Fruit fly (Drosophila melanogaster) whole organism, embryonic: ENCODE results near the gene TwdlV.

ENCODE experiments used
- B-H1 ChIP-seq: fragments of 200-800 bp; sonication (Bioruptor generic); IDR thresholded peaks from 3 replicates; pipeline ENCODE4 v1.3.6; 2022; ENCODE audit warnings: missing biosample characterization, missing genetic modification characterization
- CG10543 ChIP-seq: fragments of 200-800 bp; sonication (Bioruptor generic); optimal IDR thresholded peaks from 3 replicates; lab custom pipeline; 2017; ENCODE audit warnings: missing biosample characterization, mild to moderate bottlenecking, missing genetic modification characterization, moderate library complexity
- CG10959 ChIP-seq: fragments of 200-800 bp; sonication (Bioruptor generic); IDR thresholded peaks from 2 replicates; pipeline ENCODE4 v1.3.6; 2022; ENCODE audit warnings: missing biosample characterization, missing genetic modification characterization
- CG11093 ChIP-seq: fragments of 200-800 bp; sonication (Bioruptor generic); IDR thresholded peaks from 3 replicates; pipeline ENCODE4 v1.3.6; 2022; ENCODE audit warnings: missing biosample characterization, missing genetic modification characterization
- CG11456 ChIP-seq: fragments of 200-800 bp; sonication (Bioruptor generic); IDR thresholded peaks from 3 replicates; pipeline ENCODE4 v1.3.6; 2022; ENCODE audit warnings: missing biosample characterization, missing genetic modification characterization
- CG12744 ChIP-seq: fragments of 200-800 bp; sonication (Bioruptor generic); optimal IDR thresholded peaks from 2 replicates; lab custom pipeline; 2016; ENCODE audit warnings: missing biosample characterization, missing genetic modification characterization
- CG13624 ChIP-seq: fragments of 200-800 bp; sonication (Bioruptor generic); optimal IDR thresholded peaks from 2 replicates; lab custom pipeline; 2016; ENCODE audit warnings: missing biosample characterization, missing genetic modification characterization
- CG17802 ChIP-seq: fragments of 200-800 bp; sonication (Bioruptor generic); optimal IDR thresholded peaks from 2 replicates; lab custom pipeline; 2018; ENCODE audit warnings: missing biosample characterization, mild to moderate bottlenecking, missing genetic modification characterization, moderate library complexity
- CG2199 ChIP-seq: fragments of 200-800 bp; sonication (Bioruptor generic); IDR thresholded peaks from 3 replicates; pipeline ENCODE4 v1.3.6; 2022; ENCODE audit warnings: missing biosample characterization, missing genetic modification characterization
- CG33213 ChIP-seq: fragments of 200-800 bp; sonication (Bioruptor generic); optimal IDR thresholded peaks from 3 replicates; lab custom pipeline; 2016; ENCODE audit warnings: missing biosample characterization, missing genetic modification characterization
- CG34376 ChIP-seq: fragments of 200-800 bp; sonication (Bioruptor generic); optimal IDR thresholded peaks from 2 replicates; lab custom pipeline; 2018; ENCODE audit warnings: missing biosample characterization, mild to moderate bottlenecking, missing genetic modification characterization
- CG6689 ChIP-seq: fragments of 200-800 bp; sonication (Bioruptor generic); IDR thresholded peaks from 2 replicates; pipeline ENCODE4 v1.3.6; 2022; ENCODE audit warnings: missing biosample characterization, missing genetic modification characterization
- CG7271 ChIP-seq: fragments of 200-800 bp; sonication (Bioruptor generic); optimal IDR thresholded peaks from 2 replicates; lab custom pipeline; 2018; ENCODE audit warnings: missing biosample characterization, mild to moderate bottlenecking, missing genetic modification characterization, moderate library complexity
- CG7372 ChIP-seq: fragments of 200-800 bp; sonication (Bioruptor generic); IDR thresholded peaks from 2 replicates; pipeline ENCODE4 v1.3.6; 2022; ENCODE audit warnings: missing biosample characterization, missing genetic modification characterization
- CG8290 ChIP-seq, 3 experiments: fragments of 200-800 bp; sonication (Bioruptor generic); optimal IDR thresholded peaks; 2 replicates each; lab custom pipeline; 2016 to 2019; ENCODE audit warnings: missing biosample characterization in 3 of 3, missing genetic modification characterization in 3 of 3, mild to moderate bottlenecking in 2 of 3, moderate library complexity in 1 of 3
- CG8924 ChIP-seq: fragments of 200-800 bp; optimal IDR thresholded peaks from 3 replicates; lab custom pipeline; 2019; ENCODE audit warnings: missing biosample characterization, mild to moderate bottlenecking, missing genetic modification characterization, moderate library complexity
- CG9215 ChIP-seq: fragments of 200-800 bp; sonication (Bioruptor generic); IDR thresholded peaks from 2 replicates; pipeline ENCODE4 v1.3.6; 2022; ENCODE audit warnings: missing biosample characterization, missing genetic modification characterization
- CG9932 ChIP-seq: fragments of 200-800 bp; sonication (Bioruptor generic); IDR thresholded peaks from 2 replicates; pipeline ENCODE4 v1.3.6; 2022; ENCODE audit warnings: missing biosample characterization, missing genetic modification characterization
- CoRest ChIP-seq: fragments of 200-800 bp; sonication (Bioruptor generic); optimal IDR thresholded peaks from 3 replicates; lab custom pipeline; 2018; ENCODE audit warnings: missing biosample characterization, mild to moderate bottlenecking, missing genetic modification characterization, moderate library complexity
- Deaf1 ChIP-seq: fragments of 200-800 bp; optimal IDR thresholded peaks from 3 replicates; lab custom pipeline; 2019; ENCODE audit warnings: missing biosample characterization, mild to moderate bottlenecking, missing genetic modification characterization, moderate library complexity
- Dip3 ChIP-seq: fragments of 200-800 bp; sonication (Bioruptor generic); optimal IDR thresholded peaks from 3 replicates; lab custom pipeline; 2016; ENCODE audit warnings: missing biosample characterization, missing genetic modification characterization
- ERR ChIP-seq: fragments of 200-800 bp; sonication (Bioruptor generic); optimal IDR thresholded peaks from 2 replicates; lab custom pipeline; 2016; ENCODE audit warnings: missing biosample characterization, missing genetic modification characterization
- Fer1 ChIP-seq: fragments of 200-800 bp; sonication (Bioruptor generic); optimal IDR thresholded peaks from 2 replicates; lab custom pipeline; 2017; ENCODE audit warnings: missing biosample characterization, mild to moderate bottlenecking, missing genetic modification characterization
- Nf-YA ChIP-seq: fragments of 200-800 bp; sonication (Bioruptor generic); IDR thresholded peaks from 2 replicates; pipeline ENCODE4 v1.3.6; 2022; ENCODE audit warnings: missing biosample characterization, missing genetic modification characterization
- Pdp1 ChIP-seq, 2 experiments: fragments of 200-800 bp; sonication (Bioruptor generic); optimal IDR thresholded peaks; 3 replicates each; lab custom pipeline; 2016; ENCODE audit warnings: missing biosample characterization in 2 of 2, missing genetic modification characterization in 2 of 2, mild to moderate bottlenecking in 1 of 2, moderate library complexity in 1 of 2
- Side ChIP-seq: fragments of 200-800 bp; sonication (Bioruptor generic); optimal IDR thresholded peaks from 2 replicates; lab custom pipeline; 2016; ENCODE audit warnings: missing biosample characterization, missing genetic modification characterization
- Stat92E ChIP-seq, 3 experiments: fragments of >200 bp in 2 of 3; fragments of 200-800 bp in 1 of 3; sonication (Bioruptor generic) in 1 of 3; optimal IDR thresholded peaks; 2 replicates each; lab custom pipeline; 2017 to 2019; ENCODE audit warnings: missing biosample characterization in 3 of 3, missing genetic modification characterization in 3 of 3, mild to moderate bottlenecking in 1 of 3, moderate library complexity in 1 of 3
- ac ChIP-seq: fragments of 200-800 bp; sonication (Bioruptor generic); optimal IDR thresholded peaks from 3 replicates; lab custom pipeline; 2017; ENCODE audit warnings: missing biosample characterization, mild to moderate bottlenecking, missing genetic modification characterization
- aop ChIP-seq: fragments of 200-800 bp; sonication (Bioruptor generic); IDR thresholded peaks from 2 replicates; pipeline ENCODE4 v1.3.6; 2022; ENCODE audit warnings: missing biosample characterization, missing genetic modification characterization
- bbx ChIP-seq: fragments of 200-800 bp; sonication (Bioruptor generic); IDR thresholded peaks from 2 replicates; pipeline ENCODE4 v1.3.6; 2022; ENCODE audit warnings: missing biosample characterization, missing genetic modification characterization; ENCODE audit not compliant: partially characterized antibody
- ewg ChIP-seq: fragments of 200-800 bp; sonication (Bioruptor generic); optimal IDR thresholded peaks from 3 replicates; lab custom pipeline; 2017; ENCODE audit warnings: mild to moderate bottlenecking, missing biosample characterization, missing genetic modification reagents, missing genetic modification characterization
- gce ChIP-seq: fragments of 200-800 bp; sonication (Bioruptor generic); IDR thresholded peaks from 3 replicates; pipeline ENCODE4 v1.3.6; 2022; ENCODE audit warnings: missing biosample characterization, missing genetic modification characterization
- ham ChIP-seq: fragments of 200-800 bp; sonication (Bioruptor generic); IDR thresholded peaks from 2 replicates; pipeline ENCODE4 v1.3.6; 2022; ENCODE audit warnings: missing biosample characterization, missing genetic modification characterization
- inv ChIP-seq: fragments of 200-800 bp; sonication (Bioruptor generic); IDR thresholded peaks from 2 replicates; pipeline ENCODE4 v1.3.6; 2022; ENCODE audit warnings: missing biosample characterization, missing genetic modification characterization; ENCODE audit not compliant: partially characterized antibody
- lmd ChIP-seq: fragments of 200-800 bp; sonication (Bioruptor generic); IDR thresholded peaks from 2 replicates; pipeline ENCODE4 v1.3.6; 2022; ENCODE audit warnings: missing biosample characterization, missing genetic modification characterization
- onecut ChIP-seq: fragments of 200-800 bp; sonication (Bioruptor generic); IDR thresholded peaks from 2 replicates; pipeline ENCODE4 v1.3.6; 2022; ENCODE audit warnings: missing biosample characterization, missing genetic modification characterization
- pfk ChIP-seq: fragments of 200-800 bp; sonication (Bioruptor generic); optimal IDR thresholded peaks from 2 replicates; lab custom pipeline; 2018; ENCODE audit warnings: missing biosample characterization, mild to moderate bottlenecking, missing genetic modification characterization, moderate library complexity
- pzg ChIP-seq: fragments of 200-800 bp; sonication (Bioruptor generic); optimal IDR thresholded peaks from 3 replicates; lab custom pipeline; 2018; ENCODE audit warnings: missing biosample characterization, mild to moderate bottlenecking, missing genetic modification characterization, moderate library complexity
- sd ChIP-seq: fragments of 200-800 bp; sonication (Bioruptor generic); optimal IDR thresholded peaks from 3 replicates; lab custom pipeline; 2018; ENCODE audit warnings: missing biosample characterization, mild to moderate bottlenecking, missing genetic modification characterization, moderate library complexity
- sens ChIP-seq: fragments of 200-800 bp; sonication (Bioruptor generic); peaks from one replicate; lab custom pipeline; 2016; ENCODE audit warnings: missing biosample characterization, missing genetic modification characterization
- slp2 ChIP-seq: fragments of 200-800 bp; sonication (Bioruptor generic); optimal IDR thresholded peaks from 2 replicates; lab custom pipeline; 2016; ENCODE audit warnings: missing biosample characterization, missing genetic modification characterization
- sob ChIP-seq: fragments of 200-800 bp; sonication (Bioruptor generic); IDR thresholded peaks from 2 replicates; pipeline ENCODE4 v1.3.6; 2022; ENCODE audit warnings: missing biosample characterization, missing genetic modification characterization
- sqz ChIP-seq: fragments of 200-800 bp; sonication (Bioruptor generic); optimal IDR thresholded peaks from 3 replicates; lab custom pipeline; 2018; ENCODE audit warnings: missing biosample characterization, mild to moderate bottlenecking, missing genetic modification characterization
- tll ChIP-seq, 2 experiments: fragments of 200-800 bp in 1 of 2; fragments of >200 bp in 1 of 2; sonication (Bioruptor generic) in 1 of 2; optimal IDR thresholded peaks; 2 replicates each; lab custom pipeline; 2017 to 2019; ENCODE audit warnings: missing biosample characterization in 2 of 2, missing genetic modification characterization in 2 of 2, mild to moderate bottlenecking in 1 of 2, moderate library complexity in 1 of 2
- tna ChIP-seq: fragments of 200-800 bp; sonication (Bioruptor generic); IDR thresholded peaks from 2 replicates; pipeline ENCODE4 v1.3.6; 2022; ENCODE audit warnings: missing biosample characterization, missing genetic modification characterization; ENCODE audit not compliant: partially characterized antibody
- tup ChIP-seq: fragments of 200-800 bp; sonication (Bioruptor generic); optimal IDR thresholded peaks from 2 replicates; lab custom pipeline; 2016; ENCODE audit warnings: missing biosample characterization, mild to moderate bottlenecking, missing genetic modification characterization, moderate library complexity
- z ChIP-seq: fragments of 200-800 bp; sonication (Bioruptor generic); IDR thresholded peaks from 3 replicates; pipeline ENCODE4 v1.3.6; 2022; ENCODE audit warnings: missing biosample characterization, missing genetic modification characterization
- zen2 ChIP-seq: fragments of 200-800 bp; sonication (Bioruptor generic); IDR thresholded peaks from 3 replicates; pipeline ENCODE4 v1.3.6; 2022; ENCODE audit warnings: missing biosample characterization, missing genetic modification characterization; ENCODE audit not compliant: partially characterized antibody

Gene TwdlV

DNA sequence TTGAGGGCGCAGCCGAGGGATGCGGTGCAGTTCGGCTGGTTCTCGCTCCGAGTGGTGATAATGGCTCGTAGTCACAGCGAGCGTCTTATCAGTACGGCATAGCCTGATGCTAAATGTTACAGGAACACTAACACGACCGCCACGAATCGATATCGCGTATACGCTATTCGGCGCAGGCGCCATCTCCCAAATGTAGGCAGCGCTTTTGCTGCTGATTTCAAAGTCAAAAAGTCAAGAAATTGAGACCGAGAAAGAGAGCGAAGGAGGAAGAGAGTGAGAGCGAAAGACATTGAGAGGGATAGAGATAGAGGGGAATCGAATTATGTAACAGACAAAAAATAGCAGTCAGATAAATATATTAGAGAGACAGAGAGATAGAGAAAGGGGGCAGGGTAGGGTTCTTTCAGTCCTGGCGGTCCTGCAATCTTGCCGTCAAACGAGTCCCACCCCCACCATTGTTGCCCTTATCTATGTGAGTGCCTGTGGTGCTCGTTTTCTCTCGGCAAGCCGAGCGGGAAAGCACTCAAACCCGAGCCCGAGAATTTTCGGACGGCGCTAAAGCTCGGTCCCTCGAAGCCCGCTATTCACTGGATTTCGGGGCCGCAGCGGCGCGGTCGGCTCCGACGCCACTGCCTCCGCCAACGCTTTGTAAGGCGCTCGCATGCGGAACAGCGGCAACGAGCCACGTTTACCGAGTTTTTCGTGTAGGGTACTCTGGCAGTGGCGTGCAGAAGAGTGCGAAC, 26.8 kb downstream of the TwdlV start:
- TF ChIP-seq sd: no peak
- peak; percentile 7 for TF ChIP-seq pzg
- TF ChIP-seq inv (GFP tag; lab: Robert Waterston, UW): no peak
- peak; percentile 18 for TF ChIP-seq CG12744 (GFP tag; lab: Kevin White, UChicago)
- TF ChIP-seq Stat92E (GFP tag; optimal IDR thresholded peaks at IDR 0.05; lab: Kevin White, UChicago): no peak
- TF ChIP-seq Dip3 (GFP tag; lab: Kevin White, UChicago): no peak
- TF ChIP-seq sob: no peak
- no peak for TF ChIP-seq CG11093 (GFP tag; lab: Robert Waterston, UW)
- 0 out of 3 replicates have a peak, but pooled peaks have one; percentile 31 for TF ChIP-seq zen2 (GFP tag; lab: Robert Waterston, UW)
- TF ChIP-seq CG10959 (GFP tag; lab: Robert Waterston, UW): no peak
- no peak for TF ChIP-seq CG7271 (tag; lab: Kevin White, UChicago)
- no peak for TF ChIP-seq CG17802 (tag; lab: Kevin White, UChicago)
- TF ChIP-seq tll (GFP tag; optimal IDR thresholded peaks at IDR 0.05; lab: Kevin White, UChicago): peak in 1 of 2 experiments; percentile 79
- peak; percentile 4 for TF ChIP-seq CG34376 (GFP tag; lab: Kevin White, UChicago)
- TF ChIP-seq Side (GFP tag; lab: Kevin White, UChicago): no peak
- peak; percentile 10 for TF ChIP-seq Fer1
- TF ChIP-seq tna (GFP tag; lab: Robert Waterston, UW): peak; percentile 8; the same call in 1 of the 2 replicates
- peak; percentile 9 for TF ChIP-seq CG10543
- TF ChIP-seq tup: no peak
- TF ChIP-seq CG33213 (GFP tag; lab: Kevin White, UChicago): no peak
- no peak for TF ChIP-seq aop (GFP tag; lab: Robert Waterston, UW)
- TF ChIP-seq sqz (GFP tag; lab: Kevin White, UChicago): peak; percentile 9
- 0 out of 2 replicates have a peak, but pooled peaks have one; percentile 17 for TF ChIP-seq CG9932 (GFP tag; lab: Robert Waterston, UW)
- 0 out of 3 replicates have a peak, but pooled peaks have one; percentile 45 for TF ChIP-seq CG2199 (GFP tag; lab: Robert Waterston, UW)
- 0 out of 2 replicates have a peak, but pooled peaks have one; percentile 4 for TF ChIP-seq CG9215 (GFP tag; lab: Robert Waterston, UW)
- TF ChIP-seq bbx: peak; percentile 16; the same call in 1 of the 2 replicates
- TF ChIP-seq CG8924 (tag; lab: Kevin White, UChicago): no peak
- TF ChIP-seq CG6689 (GFP tag; lab: Robert Waterston, UW): 0 out of 2 replicates have a peak, but pooled peaks have one; percentile 8
- 0 out of 2 replicates have a peak, but pooled peaks have one; percentile 23 for TF ChIP-seq CG7372
- peak; percentile 25 for TF ChIP-seq ERR
- TF ChIP-seq ham (GFP tag; lab: Robert Waterston, UW): no peak
- no peak for TF ChIP-seq CG8290 (GFP tag; optimal IDR thresholded peaks at IDR 0.05; lab: Kevin White, UChicago)
- TF ChIP-seq CG8290 (tag; optimal IDR thresholded peaks at IDR 0.05; lab: Kevin White, UChicago): peak in 1 of 2 experiments; percentile 38
- TF ChIP-seq ac: no peak
- TF ChIP-seq lmd (GFP tag; lab: Robert Waterston, UW): no peak
- TF ChIP-seq pfk: peak; percentile 34
- peak in 1 of 2 experiments; percentile 89 for TF ChIP-seq Pdp1 (GFP tag; optimal IDR thresholded peaks at IDR 0.05; lab: Kevin White, UChicago)
- TF ChIP-seq onecut (GFP tag; lab: Robert Waterston, UW): peak; percentile 93
- TF ChIP-seq CG13624: no peak
- no peak for TF ChIP-seq gce
- peak; percentile 86 for TF ChIP-seq z (GFP tag; lab: Robert Waterston, UW)
- 0 out of 3 replicates have a peak, but pooled peaks have one; percentile 49 for TF ChIP-seq CG11456 (GFP tag; lab: Robert Waterston, UW)
- peak; percentile 96 for TF ChIP-seq Deaf1 (tag; lab: Kevin White, UChicago)
- no peak for TF ChIP-seq B-H1 (GFP tag; lab: Robert Waterston, UW)
- no peak for TF ChIP-seq CoRest (tag; lab: Kevin White, UChicago)
- no peak for TF ChIP-seq slp2 (GFP tag; lab: Kevin White, UChicago)
- peak; percentile 46 for TF ChIP-seq ewg (GFP tag; lab: Kevin White, UChicago)
- TF ChIP-seq Nf-YA: no peak
- peak; percentile 68 for TF ChIP-seq sens (GFP tag; lab: Kevin White, UChicago)
